Fruit fly (Drosophila melanogaster) whole organism, embryonic: ENCODE measurements around the gene Acbp6.

Experiments
- Awh ChIP-seq: fragments of 200-800 bp; sonication (Bioruptor generic); IDR thresholded peaks from 2 replicates; pipeline ENCODE4, ENCODE4 v1.3.6; 2022; ENCODE audit warnings: missing biosample characterization, missing genetic modification characterization
- B-H1 ChIP-seq: fragments of 200-800 bp; sonication (Bioruptor generic); IDR thresholded peaks from 3 replicates; pipeline ENCODE4 v1.3.6; 2022; ENCODE audit warnings: missing biosample characterization, missing genetic modification characterization
- Bdp1 ChIP-seq: fragments of 200-800 bp; sonication (Bioruptor generic); optimal IDR thresholded peaks from 3 replicates; lab custom pipeline; 2016; ENCODE audit warnings: missing biosample characterization, missing genetic modification characterization
- CG1024 ChIP-seq: fragments of 200-800 bp; sonication (Bioruptor generic); IDR thresholded peaks from 2 replicates; pipeline ENCODE4 v1.3.6; 2022; ENCODE audit warnings: missing biosample characterization, missing genetic modification characterization
- CG10274 ChIP-seq: fragments of 200-800 bp; sonication (Bioruptor generic); optimal IDR thresholded peaks from 3 replicates; lab custom pipeline; 2017; ENCODE audit warnings: missing biosample characterization, mild to moderate bottlenecking, missing genetic modification characterization
- CG10321 ChIP-seq: fragments of 200-800 bp; sonication (Bioruptor generic); IDR thresholded peaks from 2 replicates; pipeline ENCODE4 v1.3.6; 2022; ENCODE audit warnings: missing biosample characterization, missing genetic modification characterization
- CG10366 ChIP-seq: fragments of 200-800 bp; sonication (Bioruptor generic); IDR thresholded peaks from 2 replicates; pipeline ENCODE4 v1.3.6; 2022; ENCODE audit warnings: missing biosample characterization, missing genetic modification characterization
- CG10565 ChIP-seq: fragments of 200-800 bp; sonication (Bioruptor generic); optimal IDR thresholded peaks from 3 replicates; lab custom pipeline; 2016; ENCODE audit warnings: missing biosample characterization, mild to moderate bottlenecking, missing genetic modification characterization
- CG10959 ChIP-seq: fragments of 200-800 bp; sonication (Bioruptor generic); IDR thresholded peaks from 2 replicates; pipeline ENCODE4 v1.3.6; 2022; ENCODE audit warnings: missing biosample characterization, missing genetic modification characterization
- CG12236 ChIP-seq: fragments of 200-800 bp; sonication (Bioruptor generic); optimal IDR thresholded peaks from 2 replicates; lab custom pipeline; 2016; ENCODE audit warnings: missing biosample characterization, missing genetic modification characterization
- CG12942 ChIP-seq: fragments of 200-800 bp; sonication (Bioruptor generic); optimal IDR thresholded peaks from 3 replicates; lab custom pipeline; 2016; ENCODE audit warnings: missing biosample characterization, missing genetic modification characterization
- CG1647 ChIP-seq: fragments of 200-800 bp; sonication (Bioruptor generic); optimal IDR thresholded peaks from 3 replicates; lab custom pipeline; 2016; ENCODE audit warnings: missing biosample characterization, missing genetic modification characterization
- CG17568 ChIP-seq: fragments of 200-800 bp; sonication (Bioruptor generic); optimal IDR thresholded peaks from 2 replicates; lab custom pipeline; 2018; ENCODE audit warnings: missing biosample characterization, mild to moderate bottlenecking, missing genetic modification characterization, moderate library complexity
- CG2889 ChIP-seq: fragments of 200-800 bp; sonication (Bioruptor generic); IDR thresholded peaks from 3 replicates; pipeline ENCODE4 v1.3.6; 2022; ENCODE audit warnings: missing biosample characterization, missing genetic modification characterization
- CG30431 ChIP-seq: fragments of 200-800 bp; sonication (Bioruptor generic); optimal IDR thresholded peaks from 2 replicates; lab custom pipeline; 2017; ENCODE audit warnings: missing biosample characterization, missing genetic modification characterization
- CG4282 ChIP-seq: fragments of 200-800 bp; sonication (Bioruptor generic); optimal IDR thresholded peaks from 2 replicates; lab custom pipeline; 2016; ENCODE audit warnings: missing biosample characterization, missing genetic modification characterization
- CG4820 ChIP-seq: fragments of 200-800 bp; sonication (Bioruptor generic); optimal IDR thresholded peaks from 3 replicates; lab custom pipeline; 2016; ENCODE audit warnings: missing biosample characterization, missing genetic modification characterization
- CG6854 ChIP-seq: fragments of 200-800 bp; sonication (Bioruptor generic); optimal IDR thresholded peaks from 3 replicates; lab custom pipeline; 2017; ENCODE audit warnings: missing biosample characterization, mild to moderate bottlenecking, missing genetic modification characterization
- CG9817 ChIP-seq: fragments of 200-800 bp; sonication (Bioruptor generic); optimal IDR thresholded peaks from 2 replicates; lab custom pipeline; 2018; ENCODE audit warnings: missing biosample characterization, mild to moderate bottlenecking, missing genetic modification characterization, moderate library complexity
- CG9932 ChIP-seq: fragments of 200-800 bp; sonication (Bioruptor generic); IDR thresholded peaks from 2 replicates; pipeline ENCODE4 v1.3.6; 2022; ENCODE audit warnings: missing biosample characterization, missing genetic modification characterization
- D ChIP-seq, 2 experiments: fragments of 200-800 bp in 1 of 2; fragments of >200 bp in 1 of 2; sonication (Bioruptor generic) in 1 of 2; optimal IDR thresholded peaks; 2 replicates in 1 of 2; 3 replicates in 1 of 2; lab custom pipeline; 2017; ENCODE audit warnings: mild to moderate bottlenecking in 1 of 2, missing biosample characterization in 1 of 2, missing genetic modification characterization in 1 of 2, missing genetic modification reagents in 1 of 2
- Dad ChIP-seq: fragments of 200-800 bp; sonication (Bioruptor generic); optimal IDR thresholded peaks from 3 replicates; lab custom pipeline; 2016; ENCODE audit warnings: missing biosample characterization, missing genetic modification characterization
- Doc3 ChIP-seq: fragments of 200-800 bp; sonication (Bioruptor generic); IDR thresholded peaks from 3 replicates; pipeline ENCODE4 v1.3.6; 2022; ENCODE audit warnings: missing biosample characterization, missing genetic modification characterization; ENCODE audit not compliant: partially characterized antibody
- Drgx ChIP-seq: fragments of 200-800 bp; sonication (Bioruptor generic); IDR thresholded peaks from 2 replicates; pipeline ENCODE4 v1.3.6; 2022; ENCODE audit warnings: missing biosample characterization, missing genetic modification characterization
- E2f1 ChIP-seq: fragments of 200-800 bp; sonication (Bioruptor generic); IDR thresholded peaks from 2 replicates; pipeline ENCODE4 v1.3.6; 2022; ENCODE audit warnings: missing biosample characterization, missing genetic modification characterization
- E2f2 ChIP-seq: fragments of 200-800 bp; sonication (Bioruptor generic); IDR thresholded peaks from 2 replicates; pipeline ENCODE4 v1.3.6; 2022; ENCODE audit warnings: missing biosample characterization, missing genetic modification characterization
- Lhr ChIP-seq: fragments of 200-800 bp; sonication (Bioruptor generic); optimal IDR thresholded peaks from 3 replicates; lab custom pipeline; 2017; ENCODE audit warnings: mild to moderate bottlenecking, missing biosample characterization, missing genetic modification reagents, missing genetic modification characterization
- Lim3 ChIP-seq: fragments of 200-800 bp; sonication (Bioruptor generic); IDR thresholded peaks from 2 replicates; pipeline ENCODE4 v1.3.6; 2022; ENCODE audit warnings: missing biosample characterization, missing genetic modification characterization
- NfI ChIP-seq: fragments of 200-800 bp; sonication (Bioruptor generic); optimal IDR thresholded peaks from 3 replicates; lab custom pipeline; 2018; ENCODE audit warnings: missing biosample characterization, mild to moderate bottlenecking, missing genetic modification characterization, moderate library complexity
- Side ChIP-seq: fragments of 200-800 bp; sonication (Bioruptor generic); optimal IDR thresholded peaks from 2 replicates; lab custom pipeline; 2016; ENCODE audit warnings: missing biosample characterization, missing genetic modification characterization
- Sox100B ChIP-seq: fragments of 200-800 bp; sonication (Bioruptor generic); optimal IDR thresholded peaks from 3 replicates; lab custom pipeline; 2018; ENCODE audit warnings: missing biosample characterization, mild to moderate bottlenecking, missing genetic modification characterization
- TFAM ChIP-seq: fragments of 200-800 bp; sonication (Bioruptor generic); optimal IDR thresholded peaks from 2 replicates; lab custom pipeline; 2017; ENCODE audit warnings: missing biosample characterization, missing genetic modification characterization, inconsistent platforms
- Tbp ChIP-seq: fragments of >200 bp; optimal IDR thresholded peaks from 2 replicates; lab custom pipeline; 2018; ENCODE audit warnings: missing biosample characterization, missing genetic modification characterization
- ase ChIP-seq: fragments of 200-800 bp; sonication (Bioruptor generic); IDR thresholded peaks from 3 replicates; pipeline ENCODE4 v1.3.6; 2022; ENCODE audit warnings: missing biosample characterization, missing genetic modification characterization
- bab2 ChIP-seq: fragments of 200-800 bp; sonication (Bioruptor generic); optimal IDR thresholded peaks from 2 replicates; lab custom pipeline; 2016; ENCODE audit warnings: missing biosample characterization, missing genetic modification characterization
- cad ChIP-seq: fragments of >200 bp; optimal IDR thresholded peaks from 2 replicates; lab custom pipeline; 2017; ENCODE audit warnings: missing biosample characterization, missing genetic modification characterization
- cas ChIP-seq: fragments of 200-800 bp; sonication (Bioruptor generic); IDR thresholded peaks from 2 replicates; pipeline ENCODE4 v1.3.6; 2022; ENCODE audit warnings: missing biosample characterization, missing genetic modification characterization
- chn ChIP-seq: fragments of 200-800 bp; sonication (Bioruptor generic); optimal IDR thresholded peaks from 2 replicates; lab custom pipeline; 2016; ENCODE audit warnings: missing biosample characterization, missing genetic modification characterization
- disco-r ChIP-seq: fragments of 200-800 bp; sonication (Bioruptor generic); optimal IDR thresholded peaks from 2 replicates; lab custom pipeline; 2016; ENCODE audit warnings: missing biosample characterization, missing genetic modification characterization
- ewg ChIP-seq: fragments of 200-800 bp; sonication (Bioruptor generic); optimal IDR thresholded peaks from 3 replicates; lab custom pipeline; 2017; ENCODE audit warnings: mild to moderate bottlenecking, missing biosample characterization, missing genetic modification reagents, missing genetic modification characterization
- gem ChIP-seq: fragments of 200-800 bp; sonication (Bioruptor generic); optimal IDR thresholded peaks from 2 replicates; lab custom pipeline; 2019; ENCODE audit warnings: missing biosample characterization, mild to moderate bottlenecking, missing genetic modification characterization, moderate library complexity
- h ChIP-seq: fragments of >200 bp; optimal IDR thresholded peaks from 2 replicates; lab custom pipeline; 2017
- ham ChIP-seq: fragments of 200-800 bp; sonication (Bioruptor generic); IDR thresholded peaks from 2 replicates; pipeline ENCODE4 v1.3.6; 2022; ENCODE audit warnings: missing biosample characterization, missing genetic modification characterization
- mirr ChIP-seq: fragments of 200-800 bp; sonication (Bioruptor generic); optimal IDR thresholded peaks from 3 replicates; lab custom pipeline; 2018; ENCODE audit warnings: missing biosample characterization, mild to moderate bottlenecking, missing genetic modification characterization
- odd ChIP-seq: fragments of 200-800 bp; sonication (Bioruptor generic); optimal IDR thresholded peaks from 2 replicates; lab custom pipeline; 2017; ENCODE audit warnings: missing biosample characterization, mild to moderate bottlenecking, missing genetic modification characterization
- slp2 ChIP-seq: fragments of 200-800 bp; sonication (Bioruptor generic); optimal IDR thresholded peaks from 2 replicates; lab custom pipeline; 2016; ENCODE audit warnings: missing biosample characterization, missing genetic modification characterization
- ssp ChIP-seq: fragments of 200-800 bp; sonication (Bioruptor generic); IDR thresholded peaks from 2 replicates; pipeline ENCODE4 v1.3.6; 2022; ENCODE audit warnings: missing biosample characterization, missing genetic modification characterization
- trem ChIP-seq: fragments of 200-800 bp; optimal IDR thresholded peaks from 3 replicates; lab custom pipeline; 2019; ENCODE audit warnings: missing biosample characterization, mild to moderate bottlenecking, missing genetic modification characterization, moderate library complexity
- tup ChIP-seq: fragments of 200-800 bp; sonication (Bioruptor generic); optimal IDR thresholded peaks from 2 replicates; lab custom pipeline; 2016; ENCODE audit warnings: missing biosample characterization, mild to moderate bottlenecking, missing genetic modification characterization, moderate library complexity
- unc-4 ChIP-seq: fragments of 200-800 bp; sonication (Bioruptor generic); IDR thresholded peaks from 2 replicates; pipeline ENCODE4 v1.3.6; 2022; ENCODE audit warnings: missing biosample characterization, missing genetic modification characterization; ENCODE audit not compliant: partially characterized antibody

Gene Acbp6

DNA sequence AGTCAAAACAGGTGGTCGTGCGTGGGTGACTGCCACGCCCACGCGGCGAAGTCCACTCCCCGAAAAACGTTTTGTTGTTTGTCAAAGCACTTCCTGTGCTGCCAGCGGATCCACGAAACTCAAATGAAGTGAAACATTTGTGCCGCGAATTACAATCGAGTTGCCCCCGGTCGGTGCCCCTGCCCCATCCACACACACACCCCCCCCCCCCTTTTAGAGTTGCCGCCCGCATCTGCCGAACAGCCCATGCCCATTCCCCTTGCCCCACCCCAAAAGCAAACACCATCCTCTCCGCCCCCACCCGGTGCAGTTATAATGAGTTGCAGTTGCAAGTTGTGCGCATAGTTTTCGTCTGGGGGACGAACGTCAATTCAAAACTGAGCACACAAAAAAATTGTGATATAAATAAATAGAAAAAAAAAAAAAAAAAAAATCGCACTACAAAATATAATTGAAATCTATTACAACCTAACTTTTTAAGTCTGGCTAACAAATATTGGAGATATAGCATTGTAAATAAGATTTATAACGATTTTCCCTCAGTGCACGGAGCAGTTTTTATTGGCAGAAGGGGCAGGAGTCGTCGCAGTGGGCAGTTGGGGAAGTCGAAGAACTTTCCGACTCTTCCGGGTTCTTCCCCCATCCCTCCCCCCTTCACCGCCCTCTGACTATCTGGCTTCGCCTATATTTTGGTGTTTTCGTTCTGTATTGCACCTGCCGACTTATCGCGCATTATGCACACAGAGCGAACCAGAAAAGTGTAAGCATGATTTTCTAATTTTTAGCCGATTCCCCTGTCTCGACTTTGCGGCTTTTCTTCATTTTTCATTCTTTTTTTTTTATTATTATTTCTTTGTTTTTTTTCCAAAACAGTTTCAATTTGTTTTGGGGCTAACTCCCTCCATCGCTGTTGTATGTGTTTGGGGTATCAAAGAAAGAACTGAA is 23.1 kb downstream of the Acbp6 start (continued):
- no peak; the same call in 1 of the 2 replicates for TF ChIP-seq E2f2 (GFP tag; lab: Robert Waterston, UW)
- TF ChIP-seq chn (GFP tag; lab: Kevin White, UChicago): peak; percentile 41
- no peak for TF ChIP-seq D (optimal IDR thresholded peaks at IDR 0.05; lab: Kevin White, UChicago)
- peak; percentile 67 for TF ChIP-seq D (GFP tag; optimal IDR thresholded peaks at IDR 0.05; lab: Kevin White, UChicago)
- peak; percentile 65 for TF ChIP-seq E2f1 (GFP tag; lab: Robert Waterston, UW)
- TF ChIP-seq CG10274: no peak
- TF ChIP-seq B-H1 (GFP tag; lab: Robert Waterston, UW): no peak
- TF ChIP-seq trem: peak; percentile 66
- 0 out of 2 replicates have a peak, but pooled peaks have one; percentile 46 for TF ChIP-seq ssp (GFP tag; lab: Robert Waterston, UW)
- no peak for TF ChIP-seq cas (GFP tag; lab: Robert Waterston, UW)
- TF ChIP-seq CG1647 (GFP tag; lab: Kevin White, UChicago): no peak
- no peak for TF ChIP-seq Bdp1
- TF ChIP-seq CG12236 (GFP tag; lab: Kevin White, UChicago): no peak
- no peak for TF ChIP-seq CG9817 (tag; lab: Kevin White, UChicago)
- peak; percentile 31 for TF ChIP-seq Sox100B (GFP tag; lab: Kevin White, UChicago)
- TF ChIP-seq CG10565: no peak
- TF ChIP-seq tup (GFP tag; lab: Kevin White, UChicago): no peak
- TF ChIP-seq CG30431 (GFP tag; lab: Kevin White, UChicago): peak; percentile 47
- TF ChIP-seq CG10959 (GFP tag; lab: Robert Waterston, UW): peak; percentile 44; the same call in 1 of the 2 replicates
- TF ChIP-seq Dad (GFP tag; lab: Kevin White, UChicago): no peak
- TF ChIP-seq Lim3 (GFP tag; lab: Robert Waterston, UW): no peak
- no peak for TF ChIP-seq slp2
- no peak for TF ChIP-seq Side (GFP tag; lab: Kevin White, UChicago)
- peak; percentile 65 for TF ChIP-seq gem (tag; lab: Kevin White, UChicago)
- no peak for TF ChIP-seq ham
- TF ChIP-seq odd (GFP tag; lab: Kevin White, UChicago): no peak
- TF ChIP-seq NfI (GFP tag; lab: Kevin White, UChicago): no peak
- no peak for TF ChIP-seq CG9932
- TF ChIP-seq ewg (GFP tag; lab: Kevin White, UChicago): peak; percentile 43
- no peak for TF ChIP-seq Doc3 (GFP tag; lab: Robert Waterston, UW)
- no peak for TF ChIP-seq h
- peak; percentile 33; the same call in 1 of the 3 replicates for TF ChIP-seq ase (GFP tag; lab: Robert Waterston, UW)
- TF ChIP-seq mirr (GFP tag; lab: Kevin White, UChicago): no peak
- no peak for TF ChIP-seq cad
- peak; percentile 28 for TF ChIP-seq CG12942 (GFP tag; lab: Kevin White, UChicago)
- peak; percentile 33 for TF ChIP-seq Lhr
- TF ChIP-seq Drgx: peak; percentile 84
- peak; percentile 6 for TF ChIP-seq TFAM (GFP tag; lab: Kevin White, UChicago)
- TF ChIP-seq Awh: no peak
- no peak for TF ChIP-seq CG10321 (GFP tag; lab: Robert Waterston, UW)
- TF ChIP-seq Tbp: no peak
- TF ChIP-seq CG10366 (GFP tag; lab: Robert Waterston, UW): peak; percentile 38
- no peak for TF ChIP-seq CG4282
- no peak for TF ChIP-seq CG6854 (GFP tag; lab: Kevin White, UChicago)
- peak; percentile 28 for TF ChIP-seq bab2 (GFP tag; lab: Kevin White, UChicago)
- TF ChIP-seq unc-4 (GFP tag; lab: Robert Waterston, UW): no peak
- TF ChIP-seq CG1024 (GFP tag; lab: Robert Waterston, UW): peak; percentile 25; the same call in 1 of the 2 replicates
- TF ChIP-seq CG4820 (GFP tag; lab: Kevin White, UChicago): peak; percentile 65
- no peak for TF ChIP-seq CG2889 (GFP tag; lab: Robert Waterston, UW)
- no peak for TF ChIP-seq CG17568 (GFP tag; lab: Kevin White, UChicago)
- no peak for TF ChIP-seq disco-r
